Worm (Caenorhabditis elegans) whole organism, young adult: Measurements from ENCODE around the gene Y116A8C.37.
"Not testable (repeated sequence)": the region's sequence is repeated elsewhere in the genome, so short reads cannot be mapped to it uniquely, and the experiment has no call there.

Source experiments
- K12H6.12 ChIP-seq: fragments of 200-800 bp; sonication (Bioruptor generic); optimal IDR thresholded peaks from 2 replicates; lab custom pipeline; 2018; ENCODE audit warnings: mild to moderate bottlenecking, missing genetic modification characterization, missing compliant biosample characterization
- Y79H2A.3 ChIP-seq: fragments of 200-800 bp; sonication (Bioruptor generic); conservative IDR thresholded peaks from 2 replicates; pipeline ENCODE4 v1.3.6; 2022; ENCODE audit warnings: missing genetic modification reagents, missing genetic modification characterization, missing compliant biosample characterization
- athp-1 ChIP-seq: sonication (generic microtip); optimal IDR thresholded peaks from 2 replicates; lab custom pipeline; 2017; ENCODE audit warnings: mild to moderate bottlenecking, missing genetic modification characterization, missing compliant biosample characterization
- ceh-100 ChIP-seq: fragments of 200-800 bp; sonication (Bioruptor generic); IDR thresholded peaks from 2 replicates; pipeline ENCODE4 v1.3.6; 2022; ENCODE audit warnings: missing genetic modification reagents, missing genetic modification characterization, missing compliant biosample characterization
- dpl-1 ChIP-seq: fragments of 150-350 bp; optimal IDR thresholded peaks from 2 replicates; lab custom pipeline; 2014; ENCODE audit warnings: missing biosample characterization, missing genetic modification reagents, missing genetic modification characterization
- fkh-3 ChIP-seq: sonication (generic microtip); optimal IDR thresholded peaks from 2 replicates; lab custom pipeline; 2016; ENCODE audit warnings: mild to moderate bottlenecking, missing genetic modification characterization, missing compliant biosample characterization
- lsl-1 ChIP-seq: fragments of 200-800 bp; sonication (Bioruptor generic); optimal IDR thresholded peaks from 2 replicates; lab custom pipeline; 2018; ENCODE audit warnings: mild to moderate bottlenecking, missing genetic modification characterization, moderate library complexity, missing compliant biosample characterization
- madf-10 ChIP-seq: sonication (generic microtip); optimal IDR thresholded peaks from 2 replicates; lab custom pipeline; 2016; ENCODE audit warnings: mild to moderate bottlenecking, missing genetic modification characterization, missing compliant biosample characterization
- snpc-4 ChIP-seq, 5 experiments: fragments of 150-350 bp in 1 of 5; sonication (generic microtip) in 4 of 5; optimal IDR thresholded peaks; 2 replicates each; lab custom pipeline; 2014 to 2018; ENCODE audit warnings: missing genetic modification characterization in 5 of 5, missing biosample characterization in 3 of 5, antibody characterized with exemption in 2 of 5, mild to moderate bottlenecking in 2 of 5, missing compliant biosample characterization in 2 of 5, missing genotype in 2 of 5, moderate library complexity in 2 of 5, missing genetic modification reagents in 1 of 5
- tlf-1 ChIP-seq: fragments of 200-800 bp; sonication (Bioruptor generic); optimal IDR thresholded peaks from 2 replicates; lab custom pipeline; 2018; ENCODE audit warnings: mild to moderate bottlenecking, missing genetic modification characterization, missing compliant biosample characterization

DNA sequence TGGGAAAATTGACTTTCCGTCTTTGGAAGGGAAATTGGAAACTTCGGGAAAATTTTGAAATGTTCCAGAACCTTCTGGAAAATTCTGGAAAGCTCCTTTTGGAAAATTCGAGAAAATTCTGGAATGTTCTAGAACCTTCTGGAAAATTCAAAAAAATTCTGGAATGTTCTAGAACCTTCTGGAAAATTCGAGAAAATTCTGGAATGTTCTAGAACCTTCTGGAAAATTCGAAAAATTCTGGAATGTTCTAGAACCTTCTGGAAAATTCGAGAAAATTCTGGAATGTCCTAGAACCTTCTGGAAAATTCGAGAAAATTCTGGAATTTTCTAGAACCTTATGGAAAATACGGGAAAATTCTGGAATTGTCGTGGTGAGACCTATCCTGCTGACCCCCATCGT lies 24.7 kb upstream of the Y116A8C.37 start:
- TF ChIP-seq tlf-1 (GFP tag; lab: Kevin White, UChicago); athp-1 (tag; lab: Kevin White, UChicago); madf-10 (tag; lab: Kevin White, UChicago); snpc-4 (GFP tag; optimal IDR thresholded peaks at IDR 0.05; lab: Kevin White, UChicago); K12H6.12 (tag; lab: Kevin White, UChicago); Y79H2A.3; ceh-100; dpl-1 (GFP tag; lab: Kevin White, UChicago); lsl-1 (GFP tag; lab: Kevin White, UChicago); fkh-3: not testable (repeated sequence)
- peak in 1 of 4 experiments; percentile 3 for TF ChIP-seq snpc-4 (tag; optimal IDR thresholded peaks at IDR 0.05; lab: Kevin White, UChicago)
